Fruit fly (Drosophila melanogaster): Measurements from ENCODE around the gene Irk3.

Gene Irk3

DNA sequence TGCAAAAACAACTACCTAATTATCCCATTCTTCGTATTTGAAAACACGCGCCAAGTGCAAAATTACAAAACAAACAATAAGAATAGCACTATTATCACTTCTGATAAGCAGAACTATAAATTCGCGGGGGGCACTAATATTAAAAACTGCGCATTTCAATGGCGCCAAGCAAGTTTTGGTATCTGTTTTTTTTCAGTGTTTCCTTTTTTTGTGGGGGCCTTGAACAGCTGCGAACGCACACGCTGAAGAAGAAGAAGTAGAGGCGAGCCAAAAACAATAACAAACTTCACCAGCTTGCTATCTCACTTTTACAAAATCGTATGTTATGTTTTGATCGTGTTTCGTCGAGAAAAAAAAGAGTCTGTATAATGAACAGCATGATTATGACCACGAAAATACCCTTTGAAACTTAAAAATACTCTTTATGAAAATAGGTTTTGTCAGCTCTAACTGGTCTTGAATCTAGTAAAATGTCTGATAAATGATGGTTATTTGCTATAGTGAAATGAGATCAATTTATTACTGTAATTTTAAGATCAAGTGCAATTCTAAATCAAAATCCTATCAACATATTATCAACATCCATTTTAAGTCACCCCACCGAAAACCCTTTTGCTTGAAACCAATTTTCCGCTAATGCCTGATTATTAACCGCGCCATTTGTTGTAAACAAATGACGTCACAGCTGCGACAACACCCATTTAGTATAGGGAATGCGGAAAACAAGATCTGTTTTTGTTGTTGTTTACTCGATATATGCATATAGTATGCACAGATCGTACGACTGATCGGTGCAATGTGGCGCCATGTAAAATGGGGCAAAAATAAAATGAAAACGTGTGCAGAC, 19.4 kb downstream of the Irk3 start (continued):
- no peak for TF ChIP-seq da (GFP tag; optimal IDR thresholded peaks at IDR 0.05)
- no peak for TF ChIP-seq pros (GFP tag; optimal IDR thresholded peaks at IDR 0.05)
- peak; percentile 25 for TF ChIP-seq exex (tag; optimal IDR thresholded peaks at IDR 0.05)
- peak; percentile 71 for TF ChIP-seq CG11247 (GFP tag; IDR thresholded peaks at IDR 0.05)
- TF ChIP-seq CG11456 (GFP tag; IDR thresholded peaks at IDR 0.05), result peak; percentile 81
- peak; percentile 70; the same call in 2 of the 4 replicates for TF ChIP-seq chinmo (GFP tag; IDR thresholded peaks at IDR 0.05; ENCODE audit: partially characterized antibody)
- TF ChIP-seq odd (GFP tag; optimal IDR thresholded peaks at IDR 0.05), result peak; percentile 45
- TF ChIP-seq Dref (GFP tag; IDR thresholded peaks at IDR 0.05), result no peak
- peak; percentile 80 for TF ChIP-seq Xrp1 (GFP tag; IDR thresholded peaks at IDR 0.05)
- peak; percentile 66 for TF ChIP-seq ind (GFP tag; optimal IDR thresholded peaks at IDR 0.05)
- TF ChIP-seq Ravus (GFP tag; IDR thresholded peaks at IDR 0.05), result no peak
- TF ChIP-seq CG15696 (tag; optimal IDR thresholded peaks at IDR 0.05), result no peak
- peak; percentile 50 for TF ChIP-seq maf-S (GFP tag; optimal IDR thresholded peaks at IDR 0.05)
- peak; percentile 63 for TF ChIP-seq CG4424 (GFP tag; optimal IDR thresholded peaks at IDR 0.05)
- no peak for TF ChIP-seq CG2129 (GFP tag; IDR thresholded peaks at IDR 0.05; ENCODE audit: partially characterized antibody)
- peak; percentile 48 for TF ChIP-seq Blimp-1 (GFP tag; optimal IDR thresholded peaks at IDR 0.05)
- TF ChIP-seq chm (GFP tag; IDR thresholded peaks at IDR 0.05), result no peak; the same call in 1 of the 2 replicates
- TF ChIP-seq tin (GFP tag; optimal IDR thresholded peaks at IDR 0.05), result peak; percentile 47
- peak; percentile 36 for TF ChIP-seq slp2 (GFP tag; optimal IDR thresholded peaks at IDR 0.05)
- TF ChIP-seq CG11723 (GFP tag; optimal IDR thresholded peaks at IDR 0.05), result peak; percentile 51
- TF ChIP-seq sd (tag; optimal IDR thresholded peaks at IDR 0.05), result peak; percentile 80
- TF ChIP-seq CG17328 (GFP tag; IDR thresholded peaks at IDR 0.05), result peak; percentile 68
- peak; percentile 46 for TF ChIP-seq MTF-1 (GFP tag; optimal IDR thresholded peaks at IDR 0.05; ENCODE audit: borderline replicate concordance)
- TF ChIP-seq CG10979 (tag; optimal IDR thresholded peaks at IDR 0.05), result peak; percentile 12
- peak; percentile 14 for TF ChIP-seq Mes4 (GFP tag; optimal IDR thresholded peaks at IDR 0.05)
- TF ChIP-seq lmd (GFP tag; IDR thresholded peaks at IDR 0.05), result peak; percentile 55
- TF ChIP-seq CG11085 (GFP tag; IDR thresholded peaks at IDR 0.05), result 0 out of 2 replicates have a peak, but pooled peaks have one; percentile 38
- peak; percentile 63 for TF ChIP-seq row (GFP tag; IDR thresholded peaks at IDR 0.05)
- TF ChIP-seq Dbx (GFP tag; IDR thresholded peaks at IDR 0.05), result peak; percentile 72; the same call in 2 of the 3 replicates
- TF ChIP-seq ranshi (GFP tag; IDR thresholded peaks at IDR 0.05), result peak; percentile 73
- no peak for TF ChIP-seq sna (GFP tag; IDR thresholded peaks at IDR 0.05; ENCODE audit: partially characterized antibody)
- peak; percentile 12 for TF ChIP-seq btn (GFP tag; optimal IDR thresholded peaks at IDR 0.05)
- peak; percentile 9 for TF ChIP-seq nmo (GFP tag; optimal IDR thresholded peaks at IDR 0.05)
- TF ChIP-seq MESR4 (GFP tag; optimal IDR thresholded peaks at IDR 0.05), result peak; percentile 6
- peak; percentile 49 for TF ChIP-seq NC2β (GFP tag; optimal IDR thresholded peaks at IDR 0.05)
- TF ChIP-seq CG4360 (GFP tag; IDR thresholded peaks at IDR 0.05), result peak; percentile 59
- peak; percentile 59 for TF ChIP-seq Fer1 (GFP tag; optimal IDR thresholded peaks at IDR 0.05)
- peak; percentile 67 for TF ChIP-seq psq (GFP tag; optimal IDR thresholded peaks at IDR 0.05)
- peak; percentile 48 for TF ChIP-seq CG9876 (GFP tag; optimal IDR thresholded peaks at IDR 0.05)
- no peak for TF ChIP-seq CG3726 (GFP tag; IDR thresholded peaks at IDR 0.05)
- peak; percentile 33 for TF ChIP-seq stc (GFP tag; IDR thresholded peaks at IDR 0.05)
- peak; percentile 17 for TF ChIP-seq CG4617 (GFP tag; optimal IDR thresholded peaks at IDR 0.05; ENCODE audit: borderline replicate concordance)
- no peak for TF ChIP-seq Stat92E (GFP tag; optimal IDR thresholded peaks at IDR 0.05)
- no peak for TF ChIP-seq CG17186 (GFP tag; optimal IDR thresholded peaks at IDR 0.05)
- peak; percentile 71 for TF ChIP-seq shn (GFP tag; optimal IDR thresholded peaks at IDR 0.05)
- TF ChIP-seq CTCF (GFP tag; optimal IDR thresholded peaks at IDR 0.05), result peak; percentile 32
- TF ChIP-seq gem (tag; optimal IDR thresholded peaks at IDR 0.05), result peak; percentile 65
- peak; percentile 75 for TF ChIP-seq cwo (GFP tag; optimal IDR thresholded peaks at IDR 0.05)
- no peak for TF ChIP-seq dan (GFP tag; IDR thresholded peaks at IDR 0.05)

All from whole organism, embryonic.